Worm (Caenorhabditis elegans): ENCODE data around the gene cest-16.

The cest-16 gene

ce11 chrX:6255561-6255960 is 44.2 kb upstream of the cest-16 start (continued):
- TF ChIP-seq pha-4 (GFP tag; IDR thresholded peaks at IDR 0.05) (peak; percentile 63), pha-4 (tag; optimal IDR thresholded peaks at IDR 0.05) (peak; percentile 66), vab-7 (GFP tag; IDR thresholded peaks at IDR 0.05) (no peak; the same call in 1 of the 2 replicates), mxl-2 (GFP tag; conservative IDR thresholded peaks at IDR 0.05) (peak; percentile 76), nhr-6 (tag; optimal IDR thresholded peaks at IDR 0.05) (peak; percentile 44), nhr-237 (tag; optimal IDR thresholded peaks at IDR 0.05) (no peak), dve-1 (tag; optimal IDR thresholded peaks at IDR 0.05; ENCODE audit: insufficient read depth) (peak; percentile 91), ceh-20 (GFP tag; IDR thresholded peaks at IDR 0.05) (peak; percentile 27; the same call in 1 of the 2 replicates), tag-97 (GFP tag; IDR thresholded peaks at IDR 0.05) (no peak), madf-9 (GFP tag; conservative IDR thresholded peaks at IDR 0.05) (no peak), lin-38 (GFP tag; IDR thresholded peaks at IDR 0.05) (no peak), nhr-111 (GFP tag; optimal IDR thresholded peaks at IDR 0.05) (no peak), ztf-11 (tag; optimal IDR thresholded peaks at IDR 0.05) (no peak), fos-1 (tag; optimal IDR thresholded peaks at IDR 0.05) (peak; percentile 16), Y105C5A.15 (GFP tag; IDR thresholded peaks at IDR 0.05) (no peak), lin-29 (GFP tag; IDR thresholded peaks at IDR 0.05) (no peak), fkh-10 (GFP tag; optimal IDR thresholded peaks at IDR 0.05) (no peak), lir-3 (tag; optimal IDR thresholded peaks at IDR 0.05) (no peak), daf-12 (tag; optimal IDR thresholded peaks at IDR 0.05) (no peak), T26A8.4 (GFP tag; IDR thresholded peaks at IDR 0.05) (peak; percentile 52), lin-1 (GFP tag; IDR thresholded peaks at IDR 0.05) (peak; percentile 77), hlh-30 (tag; optimal IDR thresholded peaks at IDR 0.05; ENCODE audit: insufficient read depth) (peak; percentile 97), aha-1 (tag) (peak; percentile 18), nhr-77 (tag; optimal IDR thresholded peaks at IDR 0.05) (peak; percentile 78), spr-1 (tag; optimal IDR thresholded peaks at IDR 0.05) (no peak), T20F7.1 (GFP tag; optimal IDR thresholded peaks at IDR 0.05) (peak; percentile 62), skn-1 (tag; optimal IDR thresholded peaks at IDR 0.05) (no peak), lin-39 (tag; optimal IDR thresholded peaks at IDR 0.05) (no peak), nhr-102 (tag; optimal IDR thresholded peaks at IDR 0.05) (peak; percentile 90), mep-1 (tag; optimal IDR thresholded peaks at IDR 0.05) (peak; percentile 78), daf-16 (GFP tag; optimal IDR thresholded peaks at IDR 0.05) (peak; percentile 59 to 96), daf-16 (tag; optimal IDR thresholded peaks at IDR 0.05) (peak; percentile 99), jun-1 (tag; optimal IDR thresholded peaks at IDR 0.05) (peak; percentile 34), mdl-1 (tag; optimal IDR thresholded peaks at IDR 0.05) (peak; percentile 49 to 94), daf-8 (GFP tag; IDR thresholded peaks at IDR 0.05) (no peak), nhr-48 (tag; optimal IDR thresholded peaks at IDR 0.05) (peak; percentile 87), mes-2 (tag; optimal IDR thresholded peaks at IDR 0.05; ENCODE audit: poor library complexity, severe bottlenecking) (peak; percentile 46), ctbp-1 (GFP tag; IDR thresholded peaks at IDR 0.05) (no peak), nhr-11 (tag; optimal IDR thresholded peaks at IDR 0.05) (peak; percentile 97), spr-3 (GFP tag; optimal IDR thresholded peaks at IDR 0.05) (no peak), snpc-1.2 (GFP tag; IDR thresholded peaks at IDR 0.05) (0 out of 2 replicates have a peak, but pooled peaks have one; percentile 24), ZK546.5 (tag; optimal IDR thresholded peaks at IDR 0.05) (no peak), ceh-44 (GFP tag; IDR thresholded peaks at IDR 0.05) (no peak), pqm-1 (tag; optimal IDR thresholded peaks at IDR 0.05) (peak; percentile 28), duxl-1 (tag; optimal IDR thresholded peaks at IDR 0.05; ENCODE audit: poor library complexity) (peak; percentile 52), ceh-28 (tag; optimal IDR thresholded peaks at IDR 0.05) (no peak), daf-19 (GFP tag; conservative IDR thresholded peaks at IDR 0.05) (no peak), attf-4 (tag; optimal IDR thresholded peaks at IDR 0.05) (no peak), dmd-9 (GFP tag; IDR thresholded peaks at IDR 0.05) (no peak), egl-27 (tag; optimal IDR thresholded peaks at IDR 0.05) (no peak), saeg-2 (GFP tag; IDR thresholded peaks at IDR 0.05) (peak; percentile 83), Y48G9A.11 (GFP tag; IDR thresholded peaks at IDR 0.05) (no peak), ceh-62 (tag; optimal IDR thresholded peaks at IDR 0.05) (no peak)
